Fruit fly (Drosophila melanogaster) whole organism, embryonic: Measurements from ENCODE around the gene CG31910.

Experiments used
- CG10654 ChIP-seq: fragments of 200-800 bp; sonication (Bioruptor generic); optimal IDR thresholded peaks from 2 replicates; lab custom pipeline; 2016; ENCODE audit warnings: missing biosample characterization, missing genetic modification characterization
- CG11695 ChIP-seq: fragments of 200-800 bp; sonication (Bioruptor generic); IDR thresholded peaks from 3 replicates; pipeline ENCODE4 v1.3.6; 2022; ENCODE audit warnings: missing biosample characterization, missing genetic modification characterization
- CG12104 ChIP-seq: fragments of 200-800 bp; sonication (Bioruptor generic); optimal IDR thresholded peaks from 3 replicates; lab custom pipeline; 2016; ENCODE audit warnings: missing biosample characterization, missing genetic modification characterization
- CG14050 ChIP-seq: fragments of 200-800 bp; sonication (Bioruptor generic); IDR thresholded peaks from 3 replicates; pipeline ENCODE4 v1.3.6; 2022; ENCODE audit warnings: missing biosample characterization, missing genetic modification characterization
- CG15269 ChIP-seq: fragments of 200-800 bp; sonication (Bioruptor generic); optimal IDR thresholded peaks from 2 replicates; lab custom pipeline; 2018; ENCODE audit warnings: missing biosample characterization, mild to moderate bottlenecking, missing genetic modification characterization, moderate library complexity
- CG16779 ChIP-seq: fragments of 200-800 bp; sonication (Bioruptor generic); IDR thresholded peaks from 2 replicates; pipeline ENCODE4 v1.3.6; 2022; ENCODE audit warnings: missing biosample characterization, missing genetic modification characterization
- CG16815 ChIP-seq: fragments of 200-800 bp; sonication (Bioruptor generic); optimal IDR thresholded peaks from 3 replicates; lab custom pipeline; 2017; ENCODE audit warnings: missing biosample characterization, mild to moderate bottlenecking, missing genetic modification characterization
- CG17328 ChIP-seq: fragments of 200-800 bp; sonication (Bioruptor generic); IDR thresholded peaks from 2 replicates; pipeline ENCODE4 v1.3.6; 2022; ENCODE audit warnings: missing biosample characterization, missing genetic modification characterization
- CG30431 ChIP-seq: fragments of 200-800 bp; sonication (Bioruptor generic); optimal IDR thresholded peaks from 2 replicates; lab custom pipeline; 2017; ENCODE audit warnings: missing biosample characterization, missing genetic modification characterization
- CG34224 ChIP-seq: fragments of 200-800 bp; sonication (Bioruptor generic); IDR thresholded peaks from 3 replicates; pipeline ENCODE4 v1.3.6; 2022; ENCODE audit warnings: missing biosample characterization, missing genetic modification characterization; ENCODE audit not compliant: partially characterized antibody
- CG5180 ChIP-seq: fragments of 200-800 bp; sonication (Bioruptor generic); optimal IDR thresholded peaks from 3 replicates; lab custom pipeline; 2017; ENCODE audit warnings: missing biosample characterization, missing genetic modification characterization, mild to moderate bottlenecking, moderate library complexity, missing genetic modification reagents
- CG6175 ChIP-seq: fragments of 200-800 bp; sonication (Bioruptor generic); IDR thresholded peaks from 3 replicates; pipeline ENCODE4 v1.3.6; 2022; ENCODE audit warnings: missing biosample characterization, missing genetic modification characterization
- CG6654 ChIP-seq: fragments of 200-800 bp; sonication (Bioruptor generic); optimal IDR thresholded peaks from 2 replicates; lab custom pipeline; 2017; ENCODE audit warnings: missing biosample characterization, mild to moderate bottlenecking, missing genetic modification characterization
- CG8290 ChIP-seq, 3 experiments: fragments of 200-800 bp; sonication (Bioruptor generic); optimal IDR thresholded peaks; 2 replicates each; lab custom pipeline; 2016 to 2019; ENCODE audit warnings: missing biosample characterization in 3 of 3, missing genetic modification characterization in 3 of 3, mild to moderate bottlenecking in 2 of 3, moderate library complexity in 1 of 3
- Dll ChIP-seq: fragments of 200-800 bp; sonication (Bioruptor generic); IDR thresholded peaks from 4 replicates; pipeline ENCODE4 v1.3.6; 2022; ENCODE audit warnings: missing biosample characterization, missing genetic modification characterization; ENCODE audit not compliant: partially characterized antibody
- Elba2 ChIP-seq: fragments of 200-800 bp; sonication (Bioruptor generic); optimal IDR thresholded peaks from 3 replicates; lab custom pipeline; 2016; ENCODE audit warnings: missing biosample characterization, missing genetic modification characterization
- GATAe ChIP-seq: fragments of 200-800 bp; sonication (Bioruptor generic); conservative IDR thresholded peaks from 2 replicates; pipeline ENCODE4 v1.3.6; 2022; ENCODE audit warnings: missing biosample characterization, missing genetic modification characterization
- HLHmδ ChIP-seq: fragments of 200-800 bp; sonication (Bioruptor generic); optimal IDR thresholded peaks from 2 replicates; lab custom pipeline; 2018; ENCODE audit warnings: missing biosample characterization, mild to moderate bottlenecking, missing genetic modification characterization, moderate library complexity
- Mad ChIP-seq: fragments of 200-800 bp; sonication (Bioruptor generic); optimal IDR thresholded peaks from 2 replicates; lab custom pipeline; 2016; ENCODE audit warnings: missing biosample characterization, missing genetic modification characterization
- Med ChIP-seq: fragments of 200-800 bp; sonication (Bioruptor generic); peaks from one replicate; lab custom pipeline; 2016; ENCODE audit warnings: missing biosample characterization, missing genetic modification characterization, mild to moderate bottlenecking, inconsistent platforms, moderate library complexity
- Ravus ChIP-seq: fragments of 200-800 bp; sonication (Bioruptor generic); IDR thresholded peaks from 2 replicates; pipeline ENCODE4 v1.3.6; 2022; ENCODE audit warnings: missing biosample characterization, missing genetic modification characterization
- Spps ChIP-seq: fragments of 200-800 bp; sonication (Bioruptor generic); optimal IDR thresholded peaks from 2 replicates; lab custom pipeline; 2018; ENCODE audit warnings: missing biosample characterization, mild to moderate bottlenecking, missing genetic modification characterization
- Trl ChIP-seq, 3 experiments: fragments of >200 bp in 2 of 3; fragments of 200-800 bp in 1 of 3; sonication (Bioruptor generic) in 1 of 3; optimal IDR thresholded peaks; 2 replicates in 1 of 3; 3 replicates in 2 of 3; lab custom pipeline; 2016 to 2017; ENCODE audit warnings: missing biosample characterization in 1 of 3, missing genetic modification characterization in 1 of 3
- Xbp1 ChIP-seq: fragments of 200-800 bp; sonication (Bioruptor generic); optimal IDR thresholded peaks from 3 replicates; lab custom pipeline; 2016; ENCODE audit warnings: missing biosample characterization, mild to moderate bottlenecking, missing genetic modification characterization
- ab ChIP-seq: fragments of 200-800 bp; sonication (Bioruptor generic); optimal IDR thresholded peaks from 2 replicates; lab custom pipeline; 2016; ENCODE audit warnings: missing biosample characterization, missing genetic modification characterization
- az2 ChIP-seq: fragments of 200-800 bp; sonication (Bioruptor generic); optimal IDR thresholded peaks from 3 replicates; lab custom pipeline; 2016; ENCODE audit warnings: missing biosample characterization, missing genetic modification characterization
- bsh ChIP-seq, 2 experiments: fragments of 200-800 bp; sonication (Bioruptor generic); optimal IDR thresholded peaks; 2 replicates each; lab custom pipeline; 2017 to 2018; ENCODE audit warnings: mild to moderate bottlenecking in 2 of 2, missing biosample characterization in 2 of 2, missing genetic modification characterization in 2 of 2, moderate library complexity in 1 of 2
- btn ChIP-seq: fragments of 200-800 bp; sonication (Bioruptor generic); optimal IDR thresholded peaks from 2 replicates; lab custom pipeline; 2016; ENCODE audit warnings: missing biosample characterization, missing genetic modification characterization
- cato ChIP-seq: fragments of 200-800 bp; sonication (Bioruptor generic); optimal IDR thresholded peaks from 2 replicates; lab custom pipeline; 2016; ENCODE audit warnings: missing biosample characterization, missing genetic modification characterization, borderline replicate concordance
- corto ChIP-seq: fragments of 200-800 bp; sonication (Bioruptor generic); optimal IDR thresholded peaks from 2 replicates; lab custom pipeline; 2016; ENCODE audit warnings: missing biosample characterization, mild to moderate bottlenecking, missing genetic modification characterization, moderate library complexity
- crc ChIP-seq: fragments of 200-800 bp; sonication (Bioruptor generic); optimal IDR thresholded peaks from 2 replicates; lab custom pipeline; 2016; ENCODE audit warnings: missing biosample characterization, missing genetic modification characterization
- croc ChIP-seq: fragments of 200-800 bp; sonication (Bioruptor generic); conservative IDR thresholded peaks from 3 replicates; pipeline ENCODE4 v1.3.6; 2022; ENCODE audit warnings: missing biosample characterization, missing genetic modification characterization
- dimm ChIP-seq: fragments of 200-800 bp; sonication (Bioruptor generic); IDR thresholded peaks from 2 replicates; pipeline ENCODE4 v1.3.6; 2022; ENCODE audit warnings: missing biosample characterization, missing genetic modification characterization
- fd102C ChIP-seq: fragments of 200-800 bp; sonication (Bioruptor generic); optimal IDR thresholded peaks from 2 replicates; lab custom pipeline; 2018; ENCODE audit warnings: missing biosample characterization, mild to moderate bottlenecking, missing genetic modification characterization, moderate library complexity
- fd96Cb ChIP-seq: fragments of 200-800 bp; sonication (Bioruptor generic); optimal IDR thresholded peaks from 2 replicates; lab custom pipeline; 2018; ENCODE audit warnings: missing biosample characterization, mild to moderate bottlenecking, missing genetic modification characterization, moderate library complexity
- gcm2 ChIP-seq: fragments of 200-800 bp; sonication (Bioruptor generic); optimal IDR thresholded peaks from 2 replicates; lab custom pipeline; 2016; ENCODE audit warnings: missing biosample characterization, missing genetic modification characterization
- gsb-n ChIP-seq: fragments of 200-800 bp; sonication (Bioruptor generic); optimal IDR thresholded peaks from 3 replicates; lab custom pipeline; 2018; ENCODE audit warnings: missing biosample characterization, mild to moderate bottlenecking, missing genetic modification characterization
- hbn ChIP-seq: fragments of 200-800 bp; sonication (Bioruptor generic); IDR thresholded peaks from 2 replicates; pipeline ENCODE4 v1.3.6; 2022; ENCODE audit warnings: missing biosample characterization, missing genetic modification characterization; ENCODE audit not compliant: partially characterized antibody
- knrl ChIP-seq: fragments of 200-800 bp; sonication (Bioruptor generic); IDR thresholded peaks from 3 replicates; pipeline ENCODE4 v1.3.6; 2022; ENCODE audit warnings: missing biosample characterization, missing genetic modification characterization; ENCODE audit not compliant: partially characterized antibody
- luna ChIP-seq: fragments of 200-800 bp; sonication (Bioruptor generic); optimal IDR thresholded peaks from 2 replicates; lab custom pipeline; 2016; ENCODE audit warnings: missing biosample characterization, missing genetic modification characterization
- phol ChIP-seq: fragments of 200-800 bp; sonication (Bioruptor generic); optimal IDR thresholded peaks from 3 replicates; lab custom pipeline; 2018; ENCODE audit warnings: missing biosample characterization, mild to moderate bottlenecking, missing genetic modification characterization, moderate library complexity
- pita ChIP-seq: fragments of 200-800 bp; sonication (Bioruptor generic); optimal IDR thresholded peaks from 2 replicates; lab custom pipeline; 2017; ENCODE audit warnings: missing biosample characterization, mild to moderate bottlenecking, missing genetic modification characterization
- psq ChIP-seq: fragments of 200-800 bp; sonication (Bioruptor generic); optimal IDR thresholded peaks from 2 replicates; lab custom pipeline; 2017; ENCODE audit warnings: missing biosample characterization, missing genetic modification characterization
- rib ChIP-seq: fragments of 200-800 bp; sonication (Bioruptor generic); IDR thresholded peaks from 2 replicates; pipeline ENCODE4 v1.3.6; 2022; ENCODE audit warnings: missing biosample characterization, missing genetic modification characterization
- sens ChIP-seq: fragments of 200-800 bp; sonication (Bioruptor generic); peaks from one replicate; lab custom pipeline; 2016; ENCODE audit warnings: missing biosample characterization, missing genetic modification characterization
- slbo ChIP-seq: fragments of 200-800 bp; sonication (Bioruptor generic); IDR thresholded peaks from 2 replicates; pipeline ENCODE4 v1.3.6; 2022; ENCODE audit warnings: missing biosample characterization, missing genetic modification characterization
- wek ChIP-seq: fragments of 200-800 bp; sonication (Bioruptor generic); optimal IDR thresholded peaks from 3 replicates; lab custom pipeline; 2018; ENCODE audit warnings: missing biosample characterization, mild to moderate bottlenecking, missing genetic modification characterization, moderate library complexity

Gene CG31910

DNA sequence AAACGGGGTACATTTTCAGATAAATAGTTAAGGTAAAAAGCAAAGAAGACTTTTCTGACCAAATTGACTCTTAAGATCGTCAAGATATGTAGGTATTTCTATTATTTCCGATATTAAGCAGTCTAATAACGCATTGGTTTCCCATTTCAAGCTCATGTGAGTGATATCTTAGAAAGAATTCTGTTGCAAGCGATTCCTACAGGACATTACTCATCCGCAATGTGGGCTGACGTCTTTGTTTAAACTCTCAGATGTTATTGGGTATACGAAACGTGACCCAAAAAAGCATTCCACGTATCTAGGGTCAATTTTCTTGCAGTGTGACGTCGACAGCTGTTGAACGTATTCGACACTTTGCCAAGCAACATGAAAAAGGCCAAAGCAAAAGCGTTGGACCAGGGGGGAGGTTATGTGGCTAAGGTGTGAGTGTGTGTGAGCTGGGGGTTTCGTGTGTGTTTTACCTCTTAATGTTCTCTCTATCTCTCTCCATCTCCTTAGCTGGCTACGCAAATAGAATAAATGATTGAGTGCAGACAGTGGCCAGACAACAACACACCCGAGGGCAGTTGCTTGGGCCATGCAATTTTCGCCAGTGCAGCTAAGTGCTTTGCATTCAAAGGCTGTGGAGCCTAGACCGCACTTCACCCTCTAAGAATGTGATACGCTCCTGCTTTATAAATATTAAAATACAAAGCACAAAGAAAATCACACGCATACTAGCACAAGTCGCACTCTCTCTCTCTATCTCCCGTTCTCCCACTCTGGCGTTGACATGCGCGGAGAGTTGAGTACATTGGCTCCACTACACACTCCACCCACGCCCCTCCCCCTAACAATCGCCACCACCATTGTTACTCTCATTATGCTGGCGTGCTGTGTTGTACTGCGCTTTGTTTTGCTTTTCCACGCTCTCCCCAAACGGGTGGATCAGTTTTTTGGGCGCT lies 41.9 kb upstream of the CG31910 start (continued):
- TF ChIP-seq gcm2, result peak; percentile 83
- TF ChIP-seq CG12104, result peak; percentile 98
- no peak for TF ChIP-seq hbn (GFP tag; lab: Robert Waterston, UW)
- TF ChIP-seq CG16815 (GFP tag; lab: Kevin White, UChicago), result peak; percentile 92
- TF ChIP-seq CG5180 (GFP tag; lab: Kevin White, UChicago), result peak; percentile 88
- peak; percentile 92 for TF ChIP-seq CG8290 (GFP tag; optimal IDR thresholded peaks at IDR 0.05; lab: Kevin White, UChicago)
- peak; percentile 66 to 89 for TF ChIP-seq CG8290 (tag; optimal IDR thresholded peaks at IDR 0.05; lab: Kevin White, UChicago)
- TF ChIP-seq GATAe, result peak; percentile 81
- TF ChIP-seq Elba2, result peak; percentile 32
- peak; percentile 90 to 99 for TF ChIP-seq Trl (optimal IDR thresholded peaks at IDR 0.05; lab: Kevin White, UChicago)
- TF ChIP-seq Trl (GFP tag; optimal IDR thresholded peaks at IDR 0.05; lab: Kevin White, UChicago), result peak; percentile 96
- TF ChIP-seq bsh (GFP tag; optimal IDR thresholded peaks at IDR 0.05; lab: Kevin White, UChicago), result peak; percentile 91 to 92
- TF ChIP-seq Ravus (GFP tag; lab: Robert Waterston, UW), result peak; percentile 65
- peak; percentile 100 for TF ChIP-seq sens (GFP tag; lab: Kevin White, UChicago)
- TF ChIP-seq CG6175 (GFP tag; lab: Robert Waterston, UW), result peak; percentile 46
- TF ChIP-seq fd96Cb (tag; lab: Kevin White, UChicago), result peak; percentile 95
- peak; percentile 70 for TF ChIP-seq ab (GFP tag; lab: Kevin White, UChicago)
- TF ChIP-seq slbo (GFP tag; lab: Robert Waterston, UW), result peak; percentile 90
- peak; percentile 78 for TF ChIP-seq Spps (tag; lab: Kevin White, UChicago)
- TF ChIP-seq dimm (GFP tag; lab: Robert Waterston, UW), result peak; percentile 65; the same call in 1 of the 2 replicates
- peak; percentile 95 for TF ChIP-seq CG10654 (GFP tag; lab: Kevin White, UChicago)
- TF ChIP-seq Xbp1 (GFP tag; lab: Kevin White, UChicago), result peak; percentile 95
- peak; percentile 62 for TF ChIP-seq rib (GFP tag; lab: Robert Waterston, UW)
- TF ChIP-seq psq, result peak; percentile 74
- peak; percentile 96 for TF ChIP-seq phol (tag; lab: Kevin White, UChicago)
- 0 out of 4 replicates have a peak, but pooled peaks have one; percentile 45 for TF ChIP-seq Dll (GFP tag; lab: Robert Waterston, UW)
- peak; percentile 64; the same call in 2 of the 3 replicates for TF ChIP-seq knrl (GFP tag; lab: Robert Waterston, UW)
- TF ChIP-seq CG11695, result peak; percentile 93
- TF ChIP-seq CG34224 (GFP tag; lab: Robert Waterston, UW), result peak; percentile 64; the same call in 1 of the 3 replicates
- TF ChIP-seq CG14050 (GFP tag; lab: Robert Waterston, UW), result peak; percentile 74
- TF ChIP-seq CG15269 (tag; lab: Kevin White, UChicago), result peak; percentile 95
- TF ChIP-seq crc, result peak; percentile 93
- peak; percentile 96 for TF ChIP-seq az2 (GFP tag; lab: Kevin White, UChicago)
- TF ChIP-seq gsb-n (tag; lab: Kevin White, UChicago), result peak; percentile 89
- TF ChIP-seq Med (GFP tag; lab: Kevin White, UChicago), result peak; percentile 98
- peak; percentile 93 for TF ChIP-seq CG30431 (GFP tag; lab: Kevin White, UChicago)
- peak; percentile 92 for TF ChIP-seq Mad
- TF ChIP-seq cato (GFP tag; lab: Kevin White, UChicago), result peak; percentile 93
- no peak for TF ChIP-seq fd102C (GFP tag; lab: Kevin White, UChicago)
- peak; percentile 87 for TF ChIP-seq CG6654
- TF ChIP-seq btn (GFP tag; lab: Kevin White, UChicago), result peak; percentile 87
- TF ChIP-seq luna (GFP tag; lab: Kevin White, UChicago), result peak; percentile 94
- peak; percentile 36 for TF ChIP-seq wek
- TF ChIP-seq pita (GFP tag; lab: Kevin White, UChicago), result no peak
- TF ChIP-seq CG16779 (GFP tag; lab: Robert Waterston, UW), result peak; percentile 61
- TF ChIP-seq croc (GFP tag; lab: Robert Waterston, UW), result peak; percentile 87
- TF ChIP-seq corto (GFP tag; lab: Kevin White, UChicago), result peak; percentile 5
- TF ChIP-seq HLHmδ (GFP tag; lab: Kevin White, UChicago), result no peak
- peak; percentile 52 for TF ChIP-seq CG17328 (GFP tag; lab: Robert Waterston, UW)
